Worm (Caenorhabditis elegans): ENCODE data around the gene gpx-3.

ce11 chrX:9551112-9551511 is 36.6 kb upstream of the gpx-3 start:
- TF ChIP-seq unc-62 (GFP tag; optimal IDR thresholded peaks at IDR 0.05), result no peak
- no peak for TF ChIP-seq unc-39 (tag; optimal IDR thresholded peaks at IDR 0.05)
- TF ChIP-seq egl-27 (tag; optimal IDR thresholded peaks at IDR 0.05), result peak; percentile 49
- TF ChIP-seq blmp-1 (tag; optimal IDR thresholded peaks at IDR 0.05; ENCODE audit: insufficient read depth), result peak; percentile 67
- TF ChIP-seq nhr-11 (tag; optimal IDR thresholded peaks at IDR 0.05), result no peak
- TF ChIP-seq lin-11 (tag; optimal IDR thresholded peaks at IDR 0.05), result peak; percentile 30
- no peak for TF ChIP-seq nhr-77 (tag; optimal IDR thresholded peaks at IDR 0.05)
- TF ChIP-seq ama-1 (optimal IDR thresholded peaks at IDR 0.05), result no peak
- no peak for TF ChIP-seq dmd-4 (tag; optimal IDR thresholded peaks at IDR 0.05)
